Worm (Caenorhabditis elegans) whole organism, mixed stage, embryonic: ENCODE measurements around the gene ZK971.1.

Experiments
- drap-1 ChIP-seq: fragments of 200-800 bp; sonication (Bioruptor generic); optimal IDR thresholded peaks from 3 replicates; lab custom pipeline; 2018; ENCODE audit warnings: mild to moderate bottlenecking, missing genetic modification characterization, missing compliant biosample characterization
- lin-13 ChIP-seq: fragments of 150-350 bp; optimal IDR thresholded peaks from 2 replicates; lab custom pipeline; 2014; ENCODE audit warnings: missing biosample characterization, missing genetic modification characterization

ce11 chrII:10311973-10312372 lies 32.5 kb upstream of the ZK971.1 start, which contains the start of gene srlf-34:
- TF ChIP-seq drap-1 (GFP tag; lab: Kevin White, UChicago), result no peak
- TF ChIP-seq lin-13 (tag; lab: Kevin White, UChicago), result no peak
